Worm (Caenorhabditis elegans) whole organism, L2 larva: Measurements from ENCODE around the gene sor-1.

Experiments
- C34F6.9 ChIP-seq: fragments of 150-350 bp; optimal IDR thresholded peaks from 2 replicates; lab custom pipeline; 2014; ENCODE audit warnings: missing biosample characterization, missing genetic modification characterization
- crh-2 ChIP-seq: sonication (generic microtip); optimal IDR thresholded peaks from 2 replicates; lab custom pipeline; 2017; ENCODE audit warnings: missing biosample characterization, missing genetic modification characterization
- nhr-129 ChIP-seq: fragments of 150-350 bp; optimal IDR thresholded peaks from 2 replicates; lab custom pipeline; 2014; ENCODE audit warnings: missing biosample characterization, missing genetic modification characterization

DNA sequence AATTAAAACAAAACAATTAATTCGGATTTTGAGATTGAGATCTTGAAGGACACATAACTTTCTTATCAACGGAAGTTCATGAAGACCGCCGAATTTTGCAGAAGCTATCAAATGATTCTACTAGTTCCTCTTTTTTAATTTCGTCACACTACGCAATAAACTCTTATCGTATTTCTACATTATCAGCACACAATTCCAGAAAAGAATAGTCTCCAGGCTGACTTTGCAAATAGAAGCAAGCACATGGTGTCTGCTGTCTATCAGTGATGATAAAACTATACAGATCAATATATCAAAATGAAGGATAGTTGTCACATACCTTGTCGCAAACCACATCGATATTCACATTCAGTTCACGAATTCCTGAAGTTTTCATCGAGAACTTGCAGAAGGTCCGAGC, 17.5 kb upstream of the sor-1 start:
- TF ChIP-seq C34F6.9 (tag; lab: Kevin White, UChicago) (no peak), crh-2 (tag; lab: Kevin White, UChicago) (peak; percentile 60), nhr-129 (peak; percentile 87)
